Fruit fly (Drosophila melanogaster) whole organism, prepupa: Measurements from ENCODE around the gene ric8a.

Experiments used
- CG4318 ChIP-seq: fragments of 200-800 bp; sonication (Bioruptor generic); optimal IDR thresholded peaks from 3 replicates; lab custom pipeline; 2017; ENCODE audit warnings: missing biosample characterization, mild to moderate bottlenecking, missing genetic modification characterization
- CG9139 ChIP-seq: fragments of 200-800 bp; sonication (Bioruptor generic); optimal IDR thresholded peaks from 3 replicates; lab custom pipeline; 2017; ENCODE audit warnings: missing biosample characterization, mild to moderate bottlenecking, missing genetic modification characterization

- no peak for TF ChIP-seq CG9139 (GFP tag; lab: Kevin White, UChicago)
- no peak for TF ChIP-seq CG4318
These were observed 30.4 kb downstream of the ric8a start for dm6 chrX:9286386-9286785.
